Worm (Caenorhabditis elegans) whole organism, late embryonic: ENCODE results near the gene F59B1.8.
"Not testable (repeated sequence)": the region's sequence is repeated elsewhere in the genome, so short reads cannot be mapped to it uniquely, and the experiment has no call there.

Experiments
- C08G9.2 ChIP-seq: sonication (generic microtip); optimal IDR thresholded peaks from 2 replicates; lab custom pipeline; 2016; ENCODE audit warnings: mild to moderate bottlenecking, missing genetic modification characterization, moderate library complexity, missing compliant biosample characterization
- C38D4.7 ChIP-seq: fragments of 200-800 bp; sonication (Bioruptor generic); optimal IDR thresholded peaks from 2 replicates; lab custom pipeline; 2018; ENCODE audit warnings: mild to moderate bottlenecking, missing genetic modification characterization, moderate library complexity, missing compliant biosample characterization
- F13H6.1 ChIP-seq: sonication (generic microtip); optimal IDR thresholded peaks from 2 replicates; lab custom pipeline; 2016; ENCODE audit warnings: missing genetic modification characterization, missing compliant biosample characterization
- T23F11.4 ChIP-seq: fragments of 200-800 bp; sonication (Bioruptor generic); optimal IDR thresholded peaks from 2 replicates; lab custom pipeline; 2018; ENCODE audit warnings: mild to moderate bottlenecking, missing genetic modification characterization, missing compliant biosample characterization
- Y22D7AL.16 ChIP-seq: sonication (generic microtip); optimal IDR thresholded peaks from 2 replicates; lab custom pipeline; 2016; ENCODE audit warnings: missing genetic modification characterization, missing compliant biosample characterization
- ama-1 ChIP-seq: fragments of 150-350 bp; optimal IDR thresholded peaks from 2 replicates; lab custom pipeline; 2014
- ceh-18 ChIP-seq: sonication (generic microtip); optimal IDR thresholded peaks from 2 replicates; lab custom pipeline; 2016; ENCODE audit warnings: missing genetic modification characterization, missing compliant biosample characterization
- ceh-2 ChIP-seq: sonication (generic microtip); optimal IDR thresholded peaks from 2 replicates; lab custom pipeline; 2016; ENCODE audit warnings: missing genotype, missing genetic modification characterization, missing compliant biosample characterization
- ceh-48 ChIP-seq: sonication (generic microtip); optimal IDR thresholded peaks from 2 replicates; lab custom pipeline; 2016; ENCODE audit warnings: missing genetic modification characterization, inconsistent platforms, missing compliant biosample characterization
- ceh-6 ChIP-seq: fragments of 200-800 bp; sonication (Bioruptor generic); optimal IDR thresholded peaks from 2 replicates; lab custom pipeline; 2018; ENCODE audit warnings: mild to moderate bottlenecking, missing genetic modification characterization, missing compliant biosample characterization
- che-1 ChIP-seq: sonication (generic microtip); optimal IDR thresholded peaks from 2 replicates; lab custom pipeline; 2016; ENCODE audit warnings: mild to moderate bottlenecking, missing genetic modification characterization, missing compliant biosample characterization
- dmd-4 ChIP-seq: sonication (generic microtip); optimal IDR thresholded peaks from 2 replicates; lab custom pipeline; 2016; ENCODE audit warnings: borderline replicate concordance, missing genetic modification characterization, missing compliant biosample characterization
- dve-1 ChIP-seq: sonication (generic microtip); optimal IDR thresholded peaks from 2 replicates; lab custom pipeline; 2017; ENCODE audit warnings: antibody characterized with exemption, mild to moderate bottlenecking, missing genetic modification characterization, missing compliant biosample characterization
- elt-2 ChIP-seq: sonication (generic microtip); optimal IDR thresholded peaks from 2 replicates; lab custom pipeline; 2016; ENCODE audit warnings: missing genetic modification reagents, missing genetic modification characterization, missing compliant biosample characterization
- ets-4 ChIP-seq: sonication (generic microtip); optimal IDR thresholded peaks from 2 replicates; lab custom pipeline; 2016; ENCODE audit warnings: missing genetic modification characterization, missing compliant biosample characterization
- fkh-6 ChIP-seq: sonication (generic microtip); optimal IDR thresholded peaks from 2 replicates; lab custom pipeline; 2016; ENCODE audit warnings: missing genetic modification characterization, missing compliant biosample characterization
- gmeb-2 ChIP-seq: sonication (generic microtip); optimal IDR thresholded peaks from 2 replicates; lab custom pipeline; 2016; ENCODE audit warnings: missing genetic modification characterization, inconsistent platforms, missing compliant biosample characterization
- hlh-13 ChIP-seq: fragments of 200-800 bp; sonication (Bioruptor generic); optimal IDR thresholded peaks from 2 replicates; lab custom pipeline; 2018; ENCODE audit warnings: mild to moderate bottlenecking, missing genetic modification characterization, missing compliant biosample characterization
- hlh-30 ChIP-seq: sonication (generic microtip); optimal IDR thresholded peaks from 2 replicates; lab custom pipeline; 2017; ENCODE audit warnings: antibody characterized with exemption, missing genetic modification characterization, missing compliant biosample characterization; ENCODE audit not compliant: insufficient read depth
- hlh-6 ChIP-seq: sonication (generic microtip); optimal IDR thresholded peaks from 2 replicates; lab custom pipeline; 2016; ENCODE audit warnings: missing genotype, missing genetic modification characterization, missing compliant biosample characterization
- hlh-8 ChIP-seq: sonication (generic microtip); optimal IDR thresholded peaks from 2 replicates; lab custom pipeline; 2016; ENCODE audit warnings: missing genotype, missing genetic modification characterization, missing compliant biosample characterization
- madf-2 ChIP-seq: sonication (generic microtip); optimal IDR thresholded peaks from 2 replicates; lab custom pipeline; 2017; ENCODE audit warnings: missing genetic modification characterization, missing compliant biosample characterization
- nfya-1 ChIP-seq: sonication (generic microtip); optimal IDR thresholded peaks from 2 replicates; lab custom pipeline; 2017; ENCODE audit warnings: missing genetic modification characterization, mild to moderate bottlenecking, missing compliant biosample characterization, antibody characterized with exemption, moderate library complexity
- nhr-232 ChIP-seq: sonication (generic microtip); optimal IDR thresholded peaks from 2 replicates; lab custom pipeline; 2016; ENCODE audit warnings: missing genetic modification characterization, missing compliant biosample characterization
- odd-2 ChIP-seq: sonication (generic microtip); optimal IDR thresholded peaks from 2 replicates; lab custom pipeline; 2017; ENCODE audit warnings: antibody characterized with exemption, mild to moderate bottlenecking, missing genetic modification characterization, missing compliant biosample characterization
- pag-3 ChIP-seq: sonication (generic microtip); optimal IDR thresholded peaks from 2 replicates; lab custom pipeline; 2016; ENCODE audit warnings: missing compliant biosample characterization, missing genetic modification characterization, borderline replicate concordance
- ref-2 ChIP-seq: sonication (generic microtip); optimal IDR thresholded peaks from 2 replicates; lab custom pipeline; 2016; ENCODE audit warnings: missing genetic modification characterization, missing compliant biosample characterization
- sox-4 ChIP-seq: sonication (generic microtip); optimal IDR thresholded peaks from 2 replicates; lab custom pipeline; 2017; ENCODE audit warnings: mild to moderate bottlenecking, missing genetic modification characterization, inconsistent platforms, missing compliant biosample characterization
- syd-9 ChIP-seq: sonication (generic microtip); optimal IDR thresholded peaks from 2 replicates; lab custom pipeline; 2016; ENCODE audit warnings: mild to moderate bottlenecking, missing genetic modification characterization, moderate library complexity, missing compliant biosample characterization
- tbx-2 ChIP-seq: sonication (generic microtip); optimal IDR thresholded peaks from 2 replicates; lab custom pipeline; 2016; ENCODE audit warnings: missing genetic modification characterization, missing compliant biosample characterization
- tbx-7 ChIP-seq: sonication (generic microtip); optimal IDR thresholded peaks from 2 replicates; lab custom pipeline; 2016; ENCODE audit warnings: missing genotype, missing genetic modification characterization, missing compliant biosample characterization
- unc-3 ChIP-seq, 2 experiments: fragments of 200-800 bp in 1 of 2; sonication (Bioruptor generic) in 1 of 2; sonication (generic microtip) in 1 of 2; conservative IDR thresholded peaks in 1 of 2; optimal IDR thresholded peaks in 1 of 2; 2 replicates each; pipeline versions ENCODE4 v1.3.6 to Lab custom; 2016 to 2022; ENCODE audit warnings: missing compliant biosample characterization in 2 of 2, missing genetic modification characterization in 2 of 2, missing genetic modification reagents in 1 of 2
- unc-42 ChIP-seq: sonication (generic microtip); optimal IDR thresholded peaks from 2 replicates; lab custom pipeline; 2016; ENCODE audit warnings: missing genotype, missing genetic modification characterization, missing compliant biosample characterization
- zip-5 ChIP-seq: sonication (generic microtip); optimal IDR thresholded peaks from 2 replicates; lab custom pipeline; 2016; ENCODE audit warnings: missing genetic modification characterization, missing compliant biosample characterization

The F59B1.8 gene

ce11 chrV:3610709-3611108 is 33.3 kb downstream of the F59B1.8 start:
- TF ChIP-seq nfya-1 = no peak
- no peak for TF ChIP-seq hlh-8 (tag; lab: Kevin White, UChicago)
- TF ChIP-seq pag-3 (tag; lab: Kevin White, UChicago) = no peak
- TF ChIP-seq hlh-30 (tag; lab: Kevin White, UChicago) = no peak
- TF ChIP-seq hlh-13 (GFP tag; lab: Kevin White, UChicago) = no peak
- no peak for TF ChIP-seq Y22D7AL.16 (tag; lab: Kevin White, UChicago)
- TF ChIP-seq elt-2 (tag; lab: Kevin White, UChicago) = no peak

DNA sequence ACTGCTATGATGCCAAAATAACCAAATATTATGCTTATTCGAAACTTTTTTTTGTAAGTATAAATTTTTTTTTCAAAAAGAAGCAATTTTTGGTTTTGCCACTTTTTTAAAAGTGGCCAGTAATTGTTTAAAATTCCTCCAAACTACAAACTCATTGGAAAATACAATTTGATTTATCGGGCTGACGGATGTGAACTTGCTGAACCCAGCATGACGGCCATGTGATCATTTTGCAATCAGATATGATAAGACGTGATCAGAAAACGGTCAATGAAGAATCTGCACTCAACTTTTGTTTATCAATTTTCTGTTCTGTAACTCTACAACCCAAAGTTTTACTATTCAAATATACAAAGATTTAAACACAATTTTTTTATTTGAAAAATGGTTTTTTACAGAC is 37.7 kb downstream of the F59B1.8 start:
- TF ChIP-seq fkh-6 (tag; lab: Kevin White, UChicago) (no peak), tbx-2 (no peak), madf-2 (tag; lab: Kevin White, UChicago) (no peak), sox-4 (tag; lab: Kevin White, UChicago) (no peak), unc-3 (GFP tag; conservative IDR thresholded peaks at IDR 0.05; lab: Robert Waterston, UW) (no peak), unc-3 (tag; optimal IDR thresholded peaks at IDR 0.05; lab: Kevin White, UChicago) (no peak)

- TF ChIP-seq C08G9.2 = no peak
- TF ChIP-seq zip-5 (tag; lab: Kevin White, UChicago) = no peak
- no peak for TF ChIP-seq ceh-6
- no peak for TF ChIP-seq hlh-6 (tag; lab: Kevin White, UChicago)
- TF ChIP-seq ceh-2 = no peak
- no peak for TF ChIP-seq F13H6.1 (tag; lab: Kevin White, UChicago)
- TF ChIP-seq sox-4 (tag; lab: Kevin White, UChicago) = no peak
- no peak for TF ChIP-seq syd-9 (tag; lab: Kevin White, UChicago)
These were observed 38.7 kb downstream of the F59B1.8 start, which contains the start of gene T22F3.8 for ce11 chrV:3605325-3605724. T22F3.8 (minus strand) TSS chrV:3605425.

- TF ChIP-seq che-1 (tag; lab: Kevin White, UChicago) (no peak), ceh-48 (no peak), gmeb-2 (tag; lab: Kevin White, UChicago) (no peak), odd-2 (no peak), dmd-4 (no peak), elt-2 (tag; lab: Kevin White, UChicago) (no peak), ama-1 (lab: Kevin White, UChicago) (no peak), hlh-30 (tag; lab: Kevin White, UChicago) (no peak), ref-2 (tag; lab: Kevin White, UChicago) (no peak), nhr-232 (tag; lab: Kevin White, UChicago) (no peak)
These were observed 43.5 kb downstream of the F59B1.8 start, which contains the start of gene T22F3.7 for ce11 chrV:3600570-3600969. T22F3.7 (minus strand) TSS chrV:3600670.

DNA sequence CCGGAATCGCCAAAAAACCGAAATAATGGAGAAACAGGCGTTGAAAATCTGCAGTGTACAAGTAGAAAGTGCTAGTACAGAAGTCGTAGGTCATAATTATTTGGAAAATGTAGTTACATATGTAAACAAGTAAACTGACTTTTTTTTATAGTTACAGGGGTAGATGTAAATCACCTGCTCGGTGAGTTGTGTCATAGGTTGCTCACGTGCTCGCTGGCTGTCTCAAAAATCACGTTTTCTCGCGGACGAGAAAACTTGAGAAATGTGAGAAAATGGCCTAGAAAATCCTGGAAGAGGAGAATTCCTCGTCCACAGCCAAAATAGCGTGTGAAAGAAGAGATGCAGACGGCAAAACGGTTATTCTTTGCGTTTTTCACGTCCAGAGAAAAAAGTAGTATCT is 47.0 kb downstream of the F59B1.8 start, which contains the start of gene srh-212:
TSS of gene srh-212 (minus strand) at position 101 of the 400 bp plus-strand sequence.
- TF ChIP-seq gmeb-2 (tag; lab: Kevin White, UChicago); tbx-7; dve-1: not testable (repeated sequence)

ce11 chrV:3594936-3595335 is 49.1 kb downstream of the F59B1.8 start, which contains the start of gene srh-213:
srh-213 (minus strand) TSS chrV:3595036.
- no peak for TF ChIP-seq ref-2 (tag; lab: Kevin White, UChicago)
- TF ChIP-seq T23F11.4 (GFP tag; lab: Kevin White, UChicago) = no peak
- TF ChIP-seq unc-42 (tag; lab: Kevin White, UChicago) = no peak
- TF ChIP-seq tbx-7 = no peak
- TF ChIP-seq dve-1 = no peak
- TF ChIP-seq madf-2 (tag; lab: Kevin White, UChicago) = no peak
- TF ChIP-seq hlh-13 (GFP tag; lab: Kevin White, UChicago) = no peak
- no peak for TF ChIP-seq ceh-18 (tag; lab: Kevin White, UChicago)
- no peak for TF ChIP-seq ets-4 (tag; lab: Kevin White, UChicago)
- TF ChIP-seq C38D4.7 = no peak
- no peak for TF ChIP-seq F13H6.1 (tag; lab: Kevin White, UChicago)
- TF ChIP-seq elt-2 (tag; lab: Kevin White, UChicago) = no peak
- TF ChIP-seq hlh-6 (tag; lab: Kevin White, UChicago) = no peak
